Fruit fly (Drosophila melanogaster): ENCODE results near the gene RpL17.

RpL17 gene

dm6 chrX:6696467-6696866 lies 47.6 kb downstream of the RpL17 start (continued):
- TF ChIP-seq CG34376 (GFP tag; optimal IDR thresholded peaks at IDR 0.05) (peak; percentile 83), dmrt99B (tag; optimal IDR thresholded peaks at IDR 0.05) (peak; percentile 77), CG8359 (GFP tag; optimal IDR thresholded peaks at IDR 0.05; ENCODE audit: borderline replicate concordance) (no peak), phol (tag; optimal IDR thresholded peaks at IDR 0.05) (peak; percentile 59), CG3838 (GFP tag; optimal IDR thresholded peaks at IDR 0.05) (no peak), Nf-YA (GFP tag; IDR thresholded peaks at IDR 0.05) (no peak), NFAT (GFP tag; IDR thresholded peaks at IDR 0.05) (no peak), CG7372 (GFP tag; IDR thresholded peaks at IDR 0.05) (peak; percentile 39; the same call in 1 of the 2 replicates), CG17802 (tag; optimal IDR thresholded peaks at IDR 0.05) (no peak), wek (GFP tag; optimal IDR thresholded peaks at IDR 0.05) (no peak), Ravus (GFP tag; IDR thresholded peaks at IDR 0.05) (peak; percentile 35)

- TF ChIP-seq ATbp (GFP tag; optimal IDR thresholded peaks at IDR 0.05) (no peak), CG11696 (GFP tag; IDR thresholded peaks at IDR 0.05) (no peak), CG8944 (GFP tag; optimal IDR thresholded peaks at IDR 0.05) (no peak), chif (GFP tag; optimal IDR thresholded peaks at IDR 0.05) (no peak), Ada2b (GFP tag; IDR thresholded peaks at IDR 0.05) (no peak), gem (tag; optimal IDR thresholded peaks at IDR 0.05) (no peak), B-H2 (GFP tag; optimal IDR thresholded peaks at IDR 0.05) (peak; percentile 41), CG10565 (GFP tag; optimal IDR thresholded peaks at IDR 0.05) (no peak), Dbx (GFP tag; IDR thresholded peaks at IDR 0.05) (no peak), zen2 (GFP tag; IDR thresholded peaks at IDR 0.05; ENCODE audit: partially characterized antibody) (peak; percentile 91), twi (tag; optimal IDR thresholded peaks at IDR 0.05) (no peak), CG1233 (GFP tag; optimal IDR thresholded peaks at IDR 0.05) (no peak), stwl (tag; optimal IDR thresholded peaks at IDR 0.05) (peak; percentile 98), da (GFP tag; optimal IDR thresholded peaks at IDR 0.05) (no peak), nmo (GFP tag; optimal IDR thresholded peaks at IDR 0.05) (peak; percentile 62), CG16815 (GFP tag; optimal IDR thresholded peaks at IDR 0.05) (no peak), Drgx (GFP tag; IDR thresholded peaks at IDR 0.05) (no peak), Lim3 (GFP tag; IDR thresholded peaks at IDR 0.05) (no peak), bigmax (GFP tag; optimal IDR thresholded peaks at IDR 0.05) (no peak), psq (GFP tag; optimal IDR thresholded peaks at IDR 0.05) (no peak), onecut (GFP tag; IDR thresholded peaks at IDR 0.05) (no peak), CG10543 (GFP tag; optimal IDR thresholded peaks at IDR 0.05) (peak; percentile 1), gsb (GFP tag; IDR thresholded peaks at IDR 0.05) (no peak), Oli (tag; optimal IDR thresholded peaks at IDR 0.05) (peak; percentile 25), scrt (GFP tag; optimal IDR thresholded peaks at IDR 0.05) (no peak), CG18262 (tag; optimal IDR thresholded peaks at IDR 0.05) (no peak), HLH4C (GFP tag; IDR thresholded peaks at IDR 0.05; ENCODE audit: partially characterized antibody) (peak; percentile 94), Sox100B (GFP tag; optimal IDR thresholded peaks at IDR 0.05) (no peak), so (GFP tag; IDR thresholded peaks at IDR 0.05) (no peak), Dip3 (GFP tag; optimal IDR thresholded peaks at IDR 0.05) (no peak), chinmo (GFP tag; IDR thresholded peaks at IDR 0.05; ENCODE audit: partially characterized antibody) (peak; percentile 83), vnd (GFP tag; IDR thresholded peaks at IDR 0.05; ENCODE audit: partially characterized antibody) (peak; percentile 95), al (GFP tag; IDR thresholded peaks at IDR 0.05) (0 out of 2 replicates have a peak, but pooled peaks have one; percentile 13), Trl (optimal IDR thresholded peaks at IDR 0.05) (no peak), Trl (GFP tag; optimal IDR thresholded peaks at IDR 0.05) (peak; percentile 0), tna (GFP tag; IDR thresholded peaks at IDR 0.05; ENCODE audit: partially characterized antibody) (peak; percentile 84), klu (GFP tag; IDR thresholded peaks at IDR 0.05) (no peak), Blimp-1 (GFP tag; optimal IDR thresholded peaks at IDR 0.05) (no peak), CrebB (tag; optimal IDR thresholded peaks at IDR 0.05) (no peak)
These were observed 49.1 kb downstream of the RpL17 start, which contains the start of gene CG14442 for dm6 chrX:6694979-6695388. Gene CG14442 (minus strand): TSS chrX:6695007.

Measured in whole organism, embryonic.